Worm (Caenorhabditis elegans): Measurements from ENCODE around the gene air-1.

DNA sequence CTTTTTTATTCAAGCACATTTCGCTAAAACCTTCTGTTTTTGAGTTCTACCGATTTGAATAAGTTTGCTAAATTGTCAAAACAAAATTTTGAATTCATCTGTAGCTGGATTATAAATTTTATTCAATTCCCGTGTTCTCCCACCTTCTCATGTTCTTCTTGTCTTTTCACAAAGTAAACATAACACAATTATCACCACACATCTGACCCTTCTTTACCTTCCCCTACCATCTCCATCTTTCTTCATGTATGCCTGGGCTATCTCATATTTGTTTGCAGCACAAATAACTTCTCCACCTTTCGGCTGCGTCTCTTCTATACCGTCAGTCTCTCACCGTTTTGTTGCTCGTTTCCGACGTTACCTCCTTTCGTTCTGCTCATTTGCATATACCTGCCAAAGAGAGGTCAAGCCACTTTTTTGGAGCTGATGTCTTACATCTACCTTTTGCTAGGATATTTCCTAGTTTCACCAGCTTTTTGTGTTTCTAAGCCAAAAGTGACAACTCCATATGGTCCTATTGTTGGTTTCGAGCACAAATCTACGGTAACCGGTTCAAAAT is 18.1 kb upstream of the air-1 start, which contains the start of gene cest-17:
- TF ChIP-seq ham-2 (GFP tag; optimal IDR thresholded peaks at IDR 0.05) (no peak), unc-62 (GFP tag; optimal IDR thresholded peaks at IDR 0.05) (no peak), nhr-76 (tag; optimal IDR thresholded peaks at IDR 0.05) (no peak), ceh-39 (tag; optimal IDR thresholded peaks at IDR 0.05) (no peak), ztf-11 (tag; optimal IDR thresholded peaks at IDR 0.05) (no peak), snpc-4 (tag; optimal IDR thresholded peaks at IDR 0.05) (no peak), nhr-12 (tag; optimal IDR thresholded peaks at IDR 0.05) (no peak), ces-1 (GFP tag; optimal IDR thresholded peaks at IDR 0.05) (no peak), nhr-28 (tag; optimal IDR thresholded peaks at IDR 0.05) (no peak), lsy-2 (tag; optimal IDR thresholded peaks at IDR 0.05) (no peak), unc-120 (tag; optimal IDR thresholded peaks at IDR 0.05; ENCODE audit: poor library complexity, severe bottlenecking) (no peak), nhr-237 (tag; optimal IDR thresholded peaks at IDR 0.05) (no peak)
